Worm (Caenorhabditis elegans): Measurements from ENCODE around the gene F54F2.7.

The F54F2.7 gene

ce11 chrIII:8785426-8785825, 21.7 kb downstream of the F54F2.7 start:
- TF ChIP-seq hlh-30 (tag; optimal IDR thresholded peaks at IDR 0.05; ENCODE audit: insufficient read depth), result peak; percentile 58
- peak; percentile 65 for TF ChIP-seq ceh-18 (tag; optimal IDR thresholded peaks at IDR 0.05)
- no peak for TF ChIP-seq lim-6 (tag; optimal IDR thresholded peaks at IDR 0.05)
- no peak for TF ChIP-seq nfya-1 (tag; optimal IDR thresholded peaks at IDR 0.05)
- no peak for TF ChIP-seq ceh-2 (tag; optimal IDR thresholded peaks at IDR 0.05)

- TF ChIP-seq ceh-19 (GFP tag; optimal IDR thresholded peaks at IDR 0.05) (no peak), ceh-18 (tag; optimal IDR thresholded peaks at IDR 0.05) (peak; percentile 9), unc-3 (GFP tag; conservative IDR thresholded peaks at IDR 0.05) (no peak), unc-3 (tag; optimal IDR thresholded peaks at IDR 0.05) (no peak), pros-1 (tag; optimal IDR thresholded peaks at IDR 0.05) (no peak), ceh-22 (tag; optimal IDR thresholded peaks at IDR 0.05) (no peak)
Observed at ce11 chrIII:8784500-8784899, 22.6 kb downstream of the F54F2.7 start.

ce11 chrIII:8782744-8783143, 24.4 kb downstream of the F54F2.7 start:
- TF ChIP-seq tbx-7 (tag; optimal IDR thresholded peaks at IDR 0.05) (no peak), eyg-1 (tag; optimal IDR thresholded peaks at IDR 0.05) (no peak), pat-9 (tag; optimal IDR thresholded peaks at IDR 0.05) (no peak), elt-4 (tag; optimal IDR thresholded peaks at IDR 0.05) (no peak), elt-2 (tag; optimal IDR thresholded peaks at IDR 0.05) (no peak), ttx-3 (tag; optimal IDR thresholded peaks at IDR 0.05) (no peak), ceh-18 (tag; optimal IDR thresholded peaks at IDR 0.05) (no peak), hlh-15 (tag; optimal IDR thresholded peaks at IDR 0.05) (no peak), hlh-6 (tag; optimal IDR thresholded peaks at IDR 0.05) (no peak), lin-11 (tag; optimal IDR thresholded peaks at IDR 0.05) (no peak), sox-2 (GFP tag; IDR thresholded peaks at IDR 0.05) (no peak), ceh-14 (tag; optimal IDR thresholded peaks at IDR 0.05) (no peak), tbx-2 (tag; optimal IDR thresholded peaks at IDR 0.05) (no peak)

ce11 chrIII:8782080-8782479, 25.1 kb downstream of the F54F2.7 start:
- no peak for TF ChIP-seq tbx-2 (tag; optimal IDR thresholded peaks at IDR 0.05)
- peak; percentile 14 for TF ChIP-seq ceh-31 (tag; optimal IDR thresholded peaks at IDR 0.05)

DNA sequence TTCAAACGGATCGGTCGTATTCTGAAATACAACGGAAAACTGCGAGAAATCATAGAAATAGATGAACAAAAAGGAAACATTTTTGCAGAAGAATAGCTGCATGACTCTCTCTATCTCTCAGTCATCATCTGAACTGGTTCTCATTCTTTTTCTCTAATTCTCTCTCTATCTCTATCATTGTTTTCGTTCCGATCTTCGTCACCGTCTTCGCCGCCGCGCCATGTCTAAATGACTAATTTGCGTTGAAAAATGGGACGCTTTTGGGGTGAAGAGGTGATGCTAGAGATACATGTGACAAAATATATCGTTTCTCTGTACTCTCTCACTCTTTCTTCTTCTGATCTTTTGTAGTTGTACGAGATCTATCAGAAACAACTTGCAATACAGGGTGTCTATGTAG, 26.7 kb downstream of the F54F2.7 start:
- no peak for TF ChIP-seq ceh-2 (tag; optimal IDR thresholded peaks at IDR 0.05)
- TF ChIP-seq K02D7.2 (tag; optimal IDR thresholded peaks at IDR 0.05), result no peak
- TF ChIP-seq dmd-4 (tag; optimal IDR thresholded peaks at IDR 0.05; ENCODE audit: borderline replicate concordance), result no peak
- TF ChIP-seq ama-1 (optimal IDR thresholded peaks at IDR 0.05), result no peak
- TF ChIP-seq odd-2 (tag; optimal IDR thresholded peaks at IDR 0.05), result no peak

- TF ChIP-seq sox-4 (tag; optimal IDR thresholded peaks at IDR 0.05) (no peak), C08G9.2 (tag; optimal IDR thresholded peaks at IDR 0.05) (no peak), elt-2 (tag; optimal IDR thresholded peaks at IDR 0.05) (no peak), fax-1 (tag; optimal IDR thresholded peaks at IDR 0.05) (no peak), ceh-24 (tag; optimal IDR thresholded peaks at IDR 0.05) (no peak)
Observed at ce11 chrIII:8779912-8780311, 27.2 kb downstream of the F54F2.7 start, which contains the start of gene K02D10.4. Gene K02D10.4 (minus strand): TSS chrIII:8780012.

ce11 chrIII:8775953-8776352, 31.2 kb downstream of the F54F2.7 start, which contains the start of gene snap-29:
Gene snap-29 (plus strand): TSS chrIII:8776253.
- TF ChIP-seq pha-2 (tag; optimal IDR thresholded peaks at IDR 0.05) (no peak), nhr-11 (tag; optimal IDR thresholded peaks at IDR 0.05) (peak; percentile 41)
